Fruit fly (Drosophila melanogaster) S2 (cell line): ENCODE data around the gene Pdi.

ENCODE experiments used
- CG8478 ChIP-seq: fragments of >200 bp; optimal IDR thresholded peaks from 2 replicates; lab custom pipeline; 2018
- CTCF ChIP-seq, 2 experiments: fragments of >200 bp; optimal IDR thresholded peaks; 2 replicates each; lab custom pipeline; 2018

dm6 chr3L:15162005-15162404 is 19.4 kb upstream of the Pdi start:
- TF ChIP-seq CG8478 (lab: Kevin White, UChicago) (no peak), CTCF (optimal IDR thresholded peaks at IDR 0.05; lab: Kevin White, UChicago) (no peak)
